Fruit fly (Drosophila melanogaster): ENCODE measurements around the gene CG13907.

CG13907 gene

dm6 chr3L:872389-872972, 9.3 kb downstream of the CG13907 start (continued):
- TF ChIP-seq vnd (GFP tag; IDR thresholded peaks at IDR 0.05; ENCODE audit: partially characterized antibody) (peak; percentile 85), maf-S (GFP tag; optimal IDR thresholded peaks at IDR 0.05) (peak; percentile 51), dpn (GFP tag; optimal IDR thresholded peaks at IDR 0.05) (peak; percentile 28 to 45), CG10147 (GFP tag; optimal IDR thresholded peaks at IDR 0.05) (peak; percentile 29), CG11093 (GFP tag; IDR thresholded peaks at IDR 0.05) (0 out of 3 replicates have a peak, but pooled peaks have one; percentile 15), CG8924 (tag; optimal IDR thresholded peaks at IDR 0.05) (peak; percentile 20), Side (GFP tag; optimal IDR thresholded peaks at IDR 0.05) (peak; percentile 40), amos (GFP tag; IDR thresholded peaks at IDR 0.05; ENCODE audit: partially characterized antibody) (peak; percentile 76), CG10979 (tag; optimal IDR thresholded peaks at IDR 0.05) (peak; percentile 9), CG30403 (GFP tag; optimal IDR thresholded peaks at IDR 0.05) (peak; percentile 70), CG4617 (GFP tag; optimal IDR thresholded peaks at IDR 0.05; ENCODE audit: borderline replicate concordance) (peak; percentile 56), BEAF-32 (GFP tag; optimal IDR thresholded peaks at IDR 0.05) (peak; percentile 91), ttk (GFP tag; IDR thresholded peaks at IDR 0.05) (no peak), Dref (GFP tag; IDR thresholded peaks at IDR 0.05) (peak; percentile 36; the same call in 1 of the 2 replicates), CG17829 (tag; optimal IDR thresholded peaks at IDR 0.05) (peak; percentile 45), lilli (GFP tag; optimal IDR thresholded peaks at IDR 0.05) (peak; percentile 66), CG17802 (tag; optimal IDR thresholded peaks at IDR 0.05) (no peak), lab (GFP tag; optimal IDR thresholded peaks at IDR 0.05) (peak; percentile 30), CG7928 (GFP tag; optimal IDR thresholded peaks at IDR 0.05) (no peak), CG16815 (GFP tag; optimal IDR thresholded peaks at IDR 0.05) (no peak), scrt (GFP tag; optimal IDR thresholded peaks at IDR 0.05) (peak; percentile 80), hb (GFP tag; IDR thresholded peaks at IDR 0.05; ENCODE audit: partially characterized antibody) (peak; percentile 71; the same call in 2 of the 3 replicates), yki (optimal IDR thresholded peaks at IDR 0.05) (no peak), vvl (GFP tag; IDR thresholded peaks at IDR 0.05) (peak; percentile 8; the same call in 1 of the 2 replicates), CG3847 (GFP tag; IDR thresholded peaks at IDR 0.05) (peak; percentile 66), caup (GFP tag; optimal IDR thresholded peaks at IDR 0.05; ENCODE audit: severe bottlenecking) (no peak), HLH4C (GFP tag; IDR thresholded peaks at IDR 0.05; ENCODE audit: partially characterized antibody) (peak; percentile 75), CG33213 (GFP tag; optimal IDR thresholded peaks at IDR 0.05) (peak; percentile 39), CG1529 (GFP tag; optimal IDR thresholded peaks at IDR 0.05) (no peak), CG11456 (GFP tag; IDR thresholded peaks at IDR 0.05) (peak; percentile 69; the same call in 2 of the 3 replicates), CG16863 (GFP tag; optimal IDR thresholded peaks at IDR 0.05) (peak; percentile 70), CG18262 (tag; optimal IDR thresholded peaks at IDR 0.05) (no peak), kay (GFP tag; optimal IDR thresholded peaks at IDR 0.05) (peak; percentile 27), CG1792 (GFP tag; optimal IDR thresholded peaks at IDR 0.05) (peak; percentile 27), salm (tag; optimal IDR thresholded peaks at IDR 0.05) (no peak), CG13624 (GFP tag; optimal IDR thresholded peaks at IDR 0.05) (peak; percentile 66), her (GFP tag; optimal IDR thresholded peaks at IDR 0.05) (peak; percentile 86), Bteb2 (GFP tag; optimal IDR thresholded peaks at IDR 0.05) (peak; percentile 37), slou (GFP tag; optimal IDR thresholded peaks at IDR 0.05) (no peak), CG17359 (tag; optimal IDR thresholded peaks at IDR 0.05) (no peak), Fer1 (GFP tag; optimal IDR thresholded peaks at IDR 0.05) (no peak), gfzf (GFP tag; optimal IDR thresholded peaks at IDR 0.05) (peak; percentile 20), inv (GFP tag; IDR thresholded peaks at IDR 0.05; ENCODE audit: partially characterized antibody) (peak; percentile 80), CTCF (GFP tag; optimal IDR thresholded peaks at IDR 0.05) (no peak), CG3838 (GFP tag; optimal IDR thresholded peaks at IDR 0.05) (no peak), Max (GFP tag; optimal IDR thresholded peaks at IDR 0.05) (peak; percentile 38), CG13424 (tag; optimal IDR thresholded peaks at IDR 0.05) (peak; percentile 44), Bgb (GFP tag; IDR thresholded peaks at IDR 0.05; ENCODE audit: partially characterized antibody) (peak; percentile 71), CG4404 (GFP tag; IDR thresholded peaks at IDR 0.05) (peak; percentile 62), cwo (GFP tag; optimal IDR thresholded peaks at IDR 0.05) (no peak)
